Worm (Caenorhabditis elegans): ENCODE results near the gene F52D10.4.

ce11 chrX:11632107-11632506 lies 14.8 kb downstream of the F52D10.4 start, which contains the start of gene sto-6:
- TF ChIP-seq ama-1 (optimal IDR thresholded peaks at IDR 0.05) (no peak), pes-1 (GFP tag; IDR thresholded peaks at IDR 0.05) (no peak), scrt-1 (GFP tag; IDR thresholded peaks at IDR 0.05) (no peak)

Data from whole organism, early embryonic.